Fruit fly (Drosophila melanogaster) whole organism, embryonic: Measurements from ENCODE around the gene CG31278.

Source experiments
- ATbp ChIP-seq: fragments of 200-800 bp; sonication (Bioruptor generic); optimal IDR thresholded peaks from 2 replicates; lab custom pipeline; 2017; ENCODE audit warnings: missing biosample characterization, mild to moderate bottlenecking, missing genetic modification characterization, missing genetic modification reagents
- Aef1 ChIP-seq: fragments of 200-800 bp; sonication (Bioruptor generic); IDR thresholded peaks from 3 replicates; pipeline ENCODE4 v1.3.6; 2022; ENCODE audit warnings: missing biosample characterization, missing genetic modification characterization
- BEAF-32 ChIP-seq: fragments of 200-800 bp; sonication (Bioruptor generic); optimal IDR thresholded peaks from 3 replicates; lab custom pipeline; 2017; ENCODE audit warnings: missing biosample characterization, missing genetic modification characterization, mild to moderate bottlenecking, moderate library complexity, missing genetic modification reagents
- Bdp1 ChIP-seq: fragments of 200-800 bp; sonication (Bioruptor generic); optimal IDR thresholded peaks from 3 replicates; lab custom pipeline; 2016; ENCODE audit warnings: missing biosample characterization, missing genetic modification characterization
- CG10209 ChIP-seq: fragments of 200-800 bp; sonication (Bioruptor generic); optimal IDR thresholded peaks from 3 replicates; lab custom pipeline; 2017; ENCODE audit warnings: missing biosample characterization, mild to moderate bottlenecking, missing genetic modification characterization, missing genetic modification reagents
- CG10274 ChIP-seq: fragments of 200-800 bp; sonication (Bioruptor generic); optimal IDR thresholded peaks from 3 replicates; lab custom pipeline; 2017; ENCODE audit warnings: missing biosample characterization, mild to moderate bottlenecking, missing genetic modification characterization
- CG10431 ChIP-seq: fragments of 200-800 bp; sonication (Bioruptor generic); optimal IDR thresholded peaks from 3 replicates; lab custom pipeline; 2018; ENCODE audit warnings: missing biosample characterization, mild to moderate bottlenecking, missing genetic modification characterization
- CG11398 ChIP-seq: fragments of 200-800 bp; sonication (Bioruptor generic); optimal IDR thresholded peaks from 2 replicates; lab custom pipeline; 2016; ENCODE audit warnings: missing biosample characterization, missing genetic modification characterization
- CG11696 ChIP-seq: fragments of 200-800 bp; sonication (Bioruptor generic); IDR thresholded peaks from 2 replicates; pipeline ENCODE4 v1.3.6; 2022; ENCODE audit warnings: missing biosample characterization, missing genetic modification characterization
- CG11723 ChIP-seq: fragments of 200-800 bp; sonication (Bioruptor generic); optimal IDR thresholded peaks from 2 replicates; lab custom pipeline; 2017; ENCODE audit warnings: missing biosample characterization, mild to moderate bottlenecking, missing genetic modification characterization
- CG13424 ChIP-seq: fragments of 200-800 bp; sonication (Bioruptor generic); optimal IDR thresholded peaks from 2 replicates; lab custom pipeline; 2019; ENCODE audit warnings: missing biosample characterization, mild to moderate bottlenecking, missing genetic modification characterization, moderate library complexity
- CG14014 ChIP-seq: fragments of 200-800 bp; sonication (Bioruptor generic); IDR thresholded peaks from 2 replicates; pipeline ENCODE4 v1.3.6; 2022; ENCODE audit warnings: missing biosample characterization, missing genetic modification characterization
- CG14965 ChIP-seq: fragments of 200-800 bp; sonication (Bioruptor generic); optimal IDR thresholded peaks from 2 replicates; lab custom pipeline; 2016; ENCODE audit warnings: missing biosample characterization, missing genetic modification characterization, borderline replicate concordance
- CG16779 ChIP-seq: fragments of 200-800 bp; sonication (Bioruptor generic); IDR thresholded peaks from 2 replicates; pipeline ENCODE4 v1.3.6; 2022; ENCODE audit warnings: missing biosample characterization, missing genetic modification characterization
- CG17359 ChIP-seq: fragments of 200-800 bp; sonication (Bioruptor generic); optimal IDR thresholded peaks from 3 replicates; lab custom pipeline; 2018; ENCODE audit warnings: missing biosample characterization, mild to moderate bottlenecking, missing genetic modification characterization, moderate library complexity
- CG17829 ChIP-seq: fragments of 200-800 bp; optimal IDR thresholded peaks from 2 replicates; lab custom pipeline; 2019; ENCODE audit warnings: missing biosample characterization, mild to moderate bottlenecking, missing genetic modification characterization, moderate library complexity
- CG18262 ChIP-seq: fragments of 200-800 bp; optimal IDR thresholded peaks from 3 replicates; lab custom pipeline; 2019; ENCODE audit warnings: missing biosample characterization, mild to moderate bottlenecking, missing genetic modification characterization, moderate library complexity
- CG18764 ChIP-seq: fragments of 200-800 bp; sonication (Bioruptor generic); optimal IDR thresholded peaks from 3 replicates; lab custom pipeline; 2016; ENCODE audit warnings: missing biosample characterization, missing genetic modification characterization
- CG2120 ChIP-seq: fragments of 200-800 bp; sonication (Bioruptor generic); optimal IDR thresholded peaks from 3 replicates; lab custom pipeline; 2016; ENCODE audit warnings: missing biosample characterization, missing genetic modification characterization
- CG33213 ChIP-seq: fragments of 200-800 bp; sonication (Bioruptor generic); optimal IDR thresholded peaks from 3 replicates; lab custom pipeline; 2016; ENCODE audit warnings: missing biosample characterization, missing genetic modification characterization
- CG6654 ChIP-seq: fragments of 200-800 bp; sonication (Bioruptor generic); optimal IDR thresholded peaks from 2 replicates; lab custom pipeline; 2017; ENCODE audit warnings: missing biosample characterization, mild to moderate bottlenecking, missing genetic modification characterization
- CG7745 ChIP-seq: fragments of 200-800 bp; sonication (Bioruptor generic); optimal IDR thresholded peaks from 2 replicates; lab custom pipeline; 2018; ENCODE audit warnings: missing biosample characterization, mild to moderate bottlenecking, missing genetic modification characterization, moderate library complexity
- CG7928 ChIP-seq: fragments of 200-800 bp; sonication (Bioruptor generic); optimal IDR thresholded peaks from 2 replicates; lab custom pipeline; 2017; ENCODE audit warnings: missing biosample characterization, mild to moderate bottlenecking, missing genetic modification characterization
- CG8944 ChIP-seq: fragments of 200-800 bp; sonication (Bioruptor generic); optimal IDR thresholded peaks from 3 replicates; lab custom pipeline; 2016; ENCODE audit warnings: missing biosample characterization, missing genetic modification characterization
- CG9609 ChIP-seq: fragments of 200-800 bp; sonication (Bioruptor generic); optimal IDR thresholded peaks from 3 replicates; lab custom pipeline; 2016; ENCODE audit warnings: missing biosample characterization, missing genetic modification characterization
- CG9817 ChIP-seq: fragments of 200-800 bp; sonication (Bioruptor generic); optimal IDR thresholded peaks from 2 replicates; lab custom pipeline; 2018; ENCODE audit warnings: missing biosample characterization, mild to moderate bottlenecking, missing genetic modification characterization, moderate library complexity
- Doc2 ChIP-seq: fragments of 200-800 bp; sonication (Bioruptor generic); IDR thresholded peaks from 2 replicates; pipeline ENCODE4 v1.3.6; 2022; ENCODE audit warnings: missing biosample characterization, missing genetic modification characterization
- Dp ChIP-seq: fragments of 200-800 bp; sonication (Bioruptor generic); optimal IDR thresholded peaks from 2 replicates; lab custom pipeline; 2018; ENCODE audit warnings: missing biosample characterization, mild to moderate bottlenecking, missing genetic modification characterization, moderate library complexity
- HHEX ChIP-seq: fragments of 200-800 bp; sonication (Bioruptor generic); optimal IDR thresholded peaks from 3 replicates; lab custom pipeline; 2017; ENCODE audit warnings: missing biosample characterization, mild to moderate bottlenecking, missing genetic modification characterization, missing genetic modification reagents
- Kr ChIP-seq: fragments of 200-800 bp; sonication (Bioruptor generic); optimal IDR thresholded peaks from 2 replicates; lab custom pipeline; 2017; ENCODE audit warnings: missing biosample characterization, mild to moderate bottlenecking, missing genetic modification characterization
- MESR4 ChIP-seq: fragments of 200-800 bp; sonication (Bioruptor generic); optimal IDR thresholded peaks from 2 replicates; lab custom pipeline; 2018; ENCODE audit warnings: missing biosample characterization, mild to moderate bottlenecking, missing genetic modification characterization, moderate library complexity
- Poxn ChIP-seq: fragments of 200-800 bp; sonication (Bioruptor generic); IDR thresholded peaks from 2 replicates; pipeline ENCODE4 v1.3.6; 2022; ENCODE audit warnings: missing biosample characterization, missing genetic modification characterization
- Rfx ChIP-seq: fragments of 200-800 bp; sonication (Bioruptor generic); IDR thresholded peaks from 2 replicates; pipeline ENCODE4 v1.3.6; 2022; ENCODE audit warnings: missing biosample characterization, missing genetic modification characterization
- Side ChIP-seq: fragments of 200-800 bp; sonication (Bioruptor generic); optimal IDR thresholded peaks from 2 replicates; lab custom pipeline; 2016; ENCODE audit warnings: missing biosample characterization, missing genetic modification characterization
- ac ChIP-seq: fragments of 200-800 bp; sonication (Bioruptor generic); optimal IDR thresholded peaks from 3 replicates; lab custom pipeline; 2017; ENCODE audit warnings: missing biosample characterization, mild to moderate bottlenecking, missing genetic modification characterization
- ase ChIP-seq: fragments of 200-800 bp; sonication (Bioruptor generic); IDR thresholded peaks from 3 replicates; pipeline ENCODE4 v1.3.6; 2022; ENCODE audit warnings: missing biosample characterization, missing genetic modification characterization
- br ChIP-seq: fragments of >200 bp; optimal IDR thresholded peaks from 2 replicates; lab custom pipeline; 2017
- chn ChIP-seq: fragments of 200-800 bp; sonication (Bioruptor generic); optimal IDR thresholded peaks from 2 replicates; lab custom pipeline; 2016; ENCODE audit warnings: missing biosample characterization, missing genetic modification characterization
- crp ChIP-seq, 2 experiments: fragments of 200-800 bp; sonication (Bioruptor generic); optimal IDR thresholded peaks; 2 replicates in 1 of 2; 3 replicates in 1 of 2; lab custom pipeline; 2017; ENCODE audit warnings: missing biosample characterization in 2 of 2, missing genetic modification characterization in 2 of 2, mild to moderate bottlenecking in 1 of 2, moderate library complexity in 1 of 2
- dmrt99B ChIP-seq: fragments of 200-800 bp; sonication (Bioruptor generic); optimal IDR thresholded peaks from 2 replicates; lab custom pipeline; 2018; ENCODE audit warnings: missing biosample characterization, mild to moderate bottlenecking, missing genetic modification characterization, moderate library complexity
- fru ChIP-seq: fragments of >200 bp; optimal IDR thresholded peaks from 2 replicates; lab custom pipeline; 2017
- kni ChIP-seq: fragments of 200-800 bp; sonication (Bioruptor generic); optimal IDR thresholded peaks from 3 replicates; lab custom pipeline; 2017; ENCODE audit warnings: mild to moderate bottlenecking, missing biosample characterization, missing genetic modification reagents, missing genetic modification characterization
- luna ChIP-seq: fragments of 200-800 bp; sonication (Bioruptor generic); optimal IDR thresholded peaks from 2 replicates; lab custom pipeline; 2016; ENCODE audit warnings: missing biosample characterization, missing genetic modification characterization
- maf-S ChIP-seq: fragments of 200-800 bp; sonication (Bioruptor generic); optimal IDR thresholded peaks from 2 replicates; lab custom pipeline; 2016; ENCODE audit warnings: missing biosample characterization, missing genetic modification characterization
- pnt ChIP-seq: fragments of 200-800 bp; sonication (Bioruptor generic); optimal IDR thresholded peaks from 3 replicates; lab custom pipeline; 2016; ENCODE audit warnings: missing biosample characterization, missing genetic modification characterization
- psq ChIP-seq: fragments of 200-800 bp; sonication (Bioruptor generic); optimal IDR thresholded peaks from 2 replicates; lab custom pipeline; 2017; ENCODE audit warnings: missing biosample characterization, missing genetic modification characterization
- ro ChIP-seq: fragments of 200-800 bp; sonication (Bioruptor generic); IDR thresholded peaks from 2 replicates; pipeline ENCODE4 v1.3.6; 2022; ENCODE audit warnings: missing biosample characterization, missing genetic modification characterization
- shn ChIP-seq: fragments of 200-800 bp; sonication (Bioruptor generic); optimal IDR thresholded peaks from 3 replicates; lab custom pipeline; 2016; ENCODE audit warnings: missing biosample characterization, missing genetic modification characterization
- tgo ChIP-seq: fragments of 200-800 bp; sonication (Bioruptor generic); IDR thresholded peaks from 3 replicates; pipeline ENCODE4 v1.3.6; 2022; ENCODE audit warnings: missing biosample characterization, missing genetic modification characterization
- twi ChIP-seq: fragments of 200-800 bp; optimal IDR thresholded peaks from 2 replicates; lab custom pipeline; 2019; ENCODE audit warnings: missing biosample characterization, mild to moderate bottlenecking, missing genetic modification characterization, moderate library complexity
- zf30C ChIP-seq: fragments of 200-800 bp; sonication (Bioruptor generic); optimal IDR thresholded peaks from 3 replicates; lab custom pipeline; 2018; ENCODE audit warnings: missing biosample characterization, mild to moderate bottlenecking, missing genetic modification characterization

The CG31278 gene

DNA sequence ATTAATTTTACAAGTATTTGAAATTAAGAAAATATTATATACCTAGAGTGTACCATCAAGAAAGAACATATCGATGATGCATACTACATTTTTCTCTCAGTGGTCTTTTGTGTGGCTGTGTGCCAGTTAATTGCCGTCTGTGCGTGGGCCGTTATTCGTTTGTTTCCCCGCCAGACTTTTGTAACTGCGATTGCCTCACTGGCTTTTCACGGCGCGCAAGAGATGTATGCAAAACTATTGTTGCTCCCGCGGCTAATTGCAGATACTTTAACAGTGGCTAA is 26.5 kb downstream of the CG31278 start (continued):
- TF ChIP-seq dmrt99B (tag; lab: Kevin White, UChicago) (no peak), CG18764 (no peak), crp (GFP tag; optimal IDR thresholded peaks at IDR 0.05; lab: Kevin White, UChicago) (no peak), Aef1 (GFP tag; lab: Robert Waterston, UW) (no peak; the same call in 2 of the 3 replicates), Rfx (peak; percentile 64), tgo (peak; percentile 59; the same call in 2 of the 3 replicates), CG10209 (no peak), Dp (GFP tag; lab: Kevin White, UChicago) (no peak), HHEX (peak; percentile 7), maf-S (no peak), CG11723 (GFP tag; lab: Kevin White, UChicago) (no peak), CG17829 (peak; percentile 15), CG11696 (GFP tag; lab: Robert Waterston, UW) (no peak), CG7745 (tag; lab: Kevin White, UChicago) (no peak), CG7928 (GFP tag; lab: Kevin White, UChicago) (no peak), CG13424 (tag; lab: Kevin White, UChicago) (peak; percentile 2), ac (no peak), CG10274 (GFP tag; lab: Kevin White, UChicago) (no peak), BEAF-32 (GFP tag; lab: Kevin White, UChicago) (no peak), Poxn (GFP tag; lab: Robert Waterston, UW) (no peak), ATbp (peak; percentile 30), Kr (no peak), CG11398 (GFP tag; lab: Kevin White, UChicago) (no peak), CG8944 (GFP tag; lab: Kevin White, UChicago) (no peak), CG33213 (GFP tag; lab: Kevin White, UChicago) (no peak)

DNA sequence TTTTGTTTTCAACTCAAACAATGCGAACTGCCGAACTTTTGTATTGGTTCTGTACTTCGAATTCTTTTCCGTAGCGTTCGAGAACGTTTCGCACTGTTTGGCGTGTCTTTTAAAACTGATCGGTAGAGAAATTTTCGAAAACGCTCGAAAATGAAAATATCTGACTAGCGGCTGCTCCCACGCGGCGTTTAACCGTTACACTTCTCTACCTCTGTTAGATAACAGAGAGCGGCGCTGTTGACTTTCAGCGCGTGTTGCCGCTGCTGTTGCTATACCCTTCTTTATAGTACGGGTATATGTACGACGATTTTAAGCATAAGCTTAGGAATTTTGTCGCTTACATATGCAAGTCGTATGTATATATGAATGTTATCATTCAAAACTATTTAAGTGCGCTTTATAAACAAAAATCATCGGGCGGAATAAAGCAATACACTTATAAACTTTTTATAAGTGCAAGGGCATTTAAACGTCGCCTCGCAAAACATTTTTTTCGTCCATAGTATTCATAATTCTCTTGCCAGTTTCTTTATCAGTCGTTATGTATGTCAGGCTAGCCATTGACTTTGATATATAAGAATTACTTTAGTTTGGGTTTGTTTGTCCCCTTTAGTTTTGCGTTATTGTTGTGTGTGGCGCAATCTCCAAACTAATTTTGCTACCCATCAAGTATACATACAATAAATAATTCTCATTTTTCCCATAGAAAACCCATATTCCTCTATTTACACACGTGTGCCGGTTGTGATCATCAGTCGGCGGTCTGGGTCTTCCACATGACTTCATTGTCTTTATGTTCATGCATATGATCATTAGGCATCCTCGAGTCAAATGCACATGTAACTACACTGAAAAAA is 27.1 kb downstream of the CG31278 start, which contains the start of gene Phyhd1:
TSS of gene Phyhd1 (minus strand) at position 101 of the 857 bp plus-strand sequence.
- TF ChIP-seq Doc2, result peak; percentile 53; the same call in 1 of the 2 replicates
- TF ChIP-seq CG17359 (tag; lab: Kevin White, UChicago), result peak; percentile 95
- TF ChIP-seq CG10431, result peak; percentile 24
- peak; percentile 84 for TF ChIP-seq Bdp1 (GFP tag; lab: Kevin White, UChicago)
- peak; percentile 98 for TF ChIP-seq twi (tag; lab: Kevin White, UChicago)
- peak; percentile 48 for TF ChIP-seq MESR4 (GFP tag; lab: Kevin White, UChicago)
- no peak for TF ChIP-seq zf30C
- no peak for TF ChIP-seq br
- TF ChIP-seq chn, result peak; percentile 95
- TF ChIP-seq CG6654 (GFP tag; lab: Kevin White, UChicago), result peak; percentile 85
- TF ChIP-seq CG2120 (GFP tag; lab: Kevin White, UChicago), result peak; percentile 98
- peak; percentile 95 for TF ChIP-seq CG9609 (GFP tag; lab: Kevin White, UChicago)
- peak; percentile 66 for TF ChIP-seq luna (GFP tag; lab: Kevin White, UChicago)
- TF ChIP-seq CG9817 (tag; lab: Kevin White, UChicago), result peak; percentile 95
- TF ChIP-seq CG10274 (GFP tag; lab: Kevin White, UChicago), result peak; percentile 70
- no peak for TF ChIP-seq fru (lab: Kevin White, UChicago)
- TF ChIP-seq psq, result peak; percentile 72
- peak; percentile 48 for TF ChIP-seq kni (GFP tag; lab: Kevin White, UChicago)
- TF ChIP-seq CG18262 (tag; lab: Kevin White, UChicago), result peak; percentile 94
- peak; percentile 75 for TF ChIP-seq ro (GFP tag; lab: Robert Waterston, UW)
- peak; percentile 96 for TF ChIP-seq pnt (GFP tag; lab: Kevin White, UChicago)
- TF ChIP-seq ase (GFP tag; lab: Robert Waterston, UW), result peak; percentile 83
- peak; percentile 95 for TF ChIP-seq Side (GFP tag; lab: Kevin White, UChicago)
- TF ChIP-seq CG14014 (GFP tag; lab: Robert Waterston, UW), result peak; percentile 92
- TF ChIP-seq Kr, result no peak
- TF ChIP-seq shn, result peak; percentile 93
- TF ChIP-seq CG14965, result peak; percentile 79
- peak; percentile 80 for TF ChIP-seq CG16779 (GFP tag; lab: Robert Waterston, UW)
